Fruit fly (Drosophila melanogaster) whole organism, wandering third instar larva: ENCODE results near the gene Cyp4d2.

ENCODE experiments used
- Abd-B ChIP-seq: fragments of >200 bp; optimal IDR thresholded peaks from 2 replicates; lab custom pipeline; 2017; ENCODE audit warnings: missing biosample characterization, missing genetic modification characterization
- CG32264 ChIP-seq: fragments of 200-800 bp; sonication (Bioruptor generic); optimal IDR thresholded peaks from 2 replicates; lab custom pipeline; 2016; ENCODE audit warnings: missing biosample characterization, missing genetic modification characterization
- CG9705 ChIP-seq: fragments of 200-800 bp; sonication (Bioruptor generic); optimal IDR thresholded peaks from 2 replicates; lab custom pipeline; 2018; ENCODE audit warnings: missing biosample characterization, mild to moderate bottlenecking, missing genetic modification characterization
- CrebA ChIP-seq: fragments of 200-800 bp; sonication (Bioruptor generic); optimal IDR thresholded peaks from 2 replicates; lab custom pipeline; 2016; ENCODE audit warnings: missing biosample characterization, mild to moderate bottlenecking, missing genetic modification characterization, borderline replicate concordance
- Dfd ChIP-seq: fragments of >200 bp; optimal IDR thresholded peaks from 2 replicates; lab custom pipeline; 2017; ENCODE audit warnings: missing biosample characterization, missing genetic modification characterization
- Dif ChIP-seq: fragments of 200-275, 200-300 bp; sonication (Bioruptor generic); optimal IDR thresholded peaks from 2 replicates; lab custom pipeline; 2018; ENCODE audit warnings: missing biosample characterization, missing genetic modification characterization; ENCODE audit not compliant: partially characterized antibody
- GATAd ChIP-seq: sonication (Bioruptor generic); optimal IDR thresholded peaks from 2 replicates; lab custom pipeline; 2016; ENCODE audit warnings: missing biosample characterization, missing genetic modification characterization
- HLH106 ChIP-seq: fragments of 200-800 bp; optimal IDR thresholded peaks from 3 replicates; lab custom pipeline; 2019; ENCODE audit warnings: missing biosample characterization, mild to moderate bottlenecking, missing genetic modification characterization, moderate library complexity
- Hnf4 ChIP-seq: fragments of 200-800 bp; sonication (Bioruptor generic); optimal IDR thresholded peaks from 2 replicates; lab custom pipeline; 2016; ENCODE audit warnings: missing biosample characterization, mild to moderate bottlenecking, missing genetic modification characterization
- Hr83 ChIP-seq: fragments of 200-300 bp; sonication (Bioruptor generic); optimal IDR thresholded peaks from 2 replicates; lab custom pipeline; 2016; ENCODE audit warnings: missing biosample characterization, mild to moderate bottlenecking, missing genetic modification characterization, moderate library complexity; ENCODE audit not compliant: poor library complexity, severe bottlenecking
- Jra ChIP-seq: sonication (Bioruptor generic); optimal IDR thresholded peaks from 2 replicates; lab custom pipeline; 2016; ENCODE audit warnings: missing biosample characterization, missing genetic modification characterization
- Mio ChIP-seq: sonication (Bioruptor generic); optimal IDR thresholded peaks from 2 replicates; lab custom pipeline; 2016; ENCODE audit warnings: missing biosample characterization, missing genetic modification characterization
- Myc ChIP-seq: fragments of >200 bp; optimal IDR thresholded peaks from 2 replicates; lab custom pipeline; 2017
- N ChIP-seq: fragments of >200 bp; optimal IDR thresholded peaks from 2 replicates; lab custom pipeline; 2018; ENCODE audit warnings: missing biosample characterization, missing external identifiers, missing genetic modification characterization
- OdsH ChIP-seq: fragments of 200-800 bp; sonication (Bioruptor generic); optimal IDR thresholded peaks from 2 replicates; lab custom pipeline; 2016; ENCODE audit warnings: missing biosample characterization, mild to moderate bottlenecking, missing genetic modification characterization
- Rel ChIP-seq, 2 experiments: fragments of 200-800 bp; sonication (Bioruptor generic) in 1 of 2; optimal IDR thresholded peaks; 2 replicates in 1 of 2; 3 replicates in 1 of 2; lab custom pipeline; 2016 to 2019; ENCODE audit warnings: mild to moderate bottlenecking in 2 of 2, missing biosample characterization in 2 of 2, missing genetic modification characterization in 2 of 2, moderate library complexity in 1 of 2
- Sp1 ChIP-seq: fragments of 200-800 bp; sonication (Bioruptor generic); optimal IDR thresholded peaks from 3 replicates; lab custom pipeline; 2019; ENCODE audit warnings: missing biosample characterization, mild to moderate bottlenecking, missing genetic modification characterization, moderate library complexity
- Vsx2 ChIP-seq: fragments of 200-300, 225-300 bp; sonication (Bioruptor generic); optimal IDR thresholded peaks from 2 replicates; lab custom pipeline; 2018; ENCODE audit warnings: missing biosample characterization, missing genetic modification characterization; ENCODE audit not compliant: partially characterized antibody
- brk ChIP-seq: fragments of 200-800 bp; sonication (Bioruptor generic); optimal IDR thresholded peaks from 2 replicates; lab custom pipeline; 2016; ENCODE audit warnings: missing biosample characterization, mild to moderate bottlenecking, missing genetic modification characterization
- dl ChIP-seq, 2 experiments: fragments of 175-275, 200-275 bp in 1 of 2; fragments of 200-275 bp in 1 of 2; sonication (Bioruptor generic); optimal IDR thresholded peaks; lab custom pipeline; 2018; ENCODE audit warnings: mild to moderate bottlenecking in 2 of 2, missing biosample characterization in 2 of 2, missing genetic modification characterization in 2 of 2, moderate library complexity in 2 of 2; ENCODE audit not compliant: partially characterized antibody in 2 of 2, insufficient read depth in 1 of 2
- dsf ChIP-seq: sonication (Bioruptor generic); optimal IDR thresholded peaks from 2 replicates; lab custom pipeline; 2016; ENCODE audit warnings: missing biosample characterization, missing genetic modification characterization, borderline replicate concordance
- ey ChIP-seq: fragments of 200-800 bp; sonication (Bioruptor generic); optimal IDR thresholded peaks from 2 replicates; lab custom pipeline; 2016; ENCODE audit warnings: missing biosample characterization, missing genetic modification characterization
- fru ChIP-seq: fragments of 200-800 bp; sonication (Bioruptor generic); optimal IDR thresholded peaks from 3 replicates; lab custom pipeline; 2016; ENCODE audit warnings: missing biosample characterization, mild to moderate bottlenecking, missing genetic modification characterization
- h ChIP-seq: fragments of 200-800 bp; sonication (Bioruptor generic); optimal IDR thresholded peaks from 3 replicates; lab custom pipeline; 2016; ENCODE audit warnings: missing biosample characterization, mild to moderate bottlenecking, missing genetic modification characterization
- jim ChIP-seq: fragments of 175-275, 200-325 bp; sonication (Bioruptor generic); optimal IDR thresholded peaks from 2 replicates; lab custom pipeline; 2016; ENCODE audit warnings: missing biosample characterization, mild to moderate bottlenecking, missing genetic modification characterization
- lola ChIP-seq: fragments of >200 bp; optimal IDR thresholded peaks from 2 replicates; lab custom pipeline; 2017; ENCODE audit warnings: missing biosample characterization, missing genetic modification characterization
- psq ChIP-seq: fragments of 200-800 bp; sonication (Bioruptor generic); optimal IDR thresholded peaks from 3 replicates; lab custom pipeline; 2017; ENCODE audit warnings: missing biosample characterization, mild to moderate bottlenecking, missing genetic modification characterization, moderate library complexity
- sage ChIP-seq: fragments of 200-800 bp; sonication (Bioruptor generic); optimal IDR thresholded peaks from 2 replicates; lab custom pipeline; 2016; ENCODE audit warnings: missing biosample characterization, mild to moderate bottlenecking, missing genetic modification characterization
- tai ChIP-seq: sonication (Bioruptor generic); optimal IDR thresholded peaks from 2 replicates; lab custom pipeline; 2016; ENCODE audit warnings: missing biosample characterization, missing genetic modification characterization
- usp ChIP-seq: fragments of >200 bp; optimal IDR thresholded peaks from 2 replicates; lab custom pipeline; 2017; ENCODE audit warnings: missing biosample characterization, missing genetic modification characterization
- woc ChIP-seq: sonication (Bioruptor generic); optimal IDR thresholded peaks from 2 replicates; lab custom pipeline; 2016; ENCODE audit warnings: missing biosample characterization, mild to moderate bottlenecking, missing genetic modification characterization

Gene Cyp4d2

dm6 chrX:2166129-2166528 is 9.7 kb upstream of the Cyp4d2 start:
- TF ChIP-seq CG9705 (GFP tag; lab: Kevin White, UChicago), result no peak
- no peak for TF ChIP-seq Mio (GFP tag; lab: Kevin White, UChicago)

DNA sequence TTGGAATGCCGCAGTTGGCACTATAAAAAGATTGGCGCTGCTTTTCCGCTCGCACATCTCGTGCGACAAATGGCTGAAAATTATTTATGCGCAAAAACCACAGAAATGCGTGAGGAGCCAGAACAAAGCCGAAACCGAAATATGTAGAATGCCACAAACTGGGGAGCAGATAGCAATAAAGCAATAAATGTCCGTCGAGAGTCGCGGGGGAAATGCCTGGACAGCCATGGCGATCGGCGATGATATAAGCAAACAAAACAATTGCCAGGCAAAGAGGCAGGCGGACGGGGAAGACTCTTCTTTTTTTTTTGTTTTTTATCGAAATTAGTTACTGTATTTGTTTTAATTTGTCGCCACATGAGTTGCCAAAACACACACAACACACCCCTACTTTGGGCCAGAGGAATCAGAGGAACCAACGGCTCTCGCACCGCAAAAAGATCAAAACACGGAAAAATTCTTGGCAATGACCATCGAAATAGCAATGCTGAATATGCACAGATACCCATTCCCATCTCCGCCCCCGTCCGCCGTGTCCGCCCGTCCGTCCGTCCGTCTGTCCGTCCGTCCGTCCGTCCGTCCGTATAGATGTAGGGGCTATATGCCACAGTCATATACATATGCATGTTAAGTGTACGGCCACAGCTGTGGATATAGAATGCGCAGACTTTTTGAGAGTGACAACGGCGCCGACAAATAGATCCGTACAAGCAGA is 7.2 kb upstream of the Cyp4d2 start:
- TF ChIP-seq Hnf4 (no peak), fru (GFP tag; lab: Kevin White, UChicago) (no peak), sage (GFP tag; lab: Kevin White, UChicago) (no peak), dsf (GFP tag; lab: Kevin White, UChicago) (no peak), Dif (GFP tag; lab: Kevin White, UChicago) (no peak), GATAd (GFP tag; lab: Kevin White, UChicago) (no peak), N (no peak)

DNA sequence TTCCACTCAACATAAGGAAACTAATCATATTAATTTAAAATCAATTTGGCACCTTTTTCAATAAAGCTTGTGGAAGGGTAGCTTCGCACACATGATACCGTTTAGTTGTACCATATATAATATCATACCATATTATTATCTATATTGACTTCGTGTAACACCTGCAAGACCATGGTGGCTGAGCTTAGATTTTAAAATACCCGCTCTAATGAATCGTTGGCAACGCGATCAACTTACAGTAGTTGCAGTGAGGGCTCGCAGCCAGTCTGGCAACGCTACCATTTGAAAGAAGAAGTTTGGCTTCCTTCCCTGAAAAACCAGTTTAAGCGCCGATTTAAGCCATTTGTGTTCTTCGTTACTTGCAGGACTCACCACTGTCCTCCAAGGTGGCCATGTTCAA is 5.4 kb upstream of the Cyp4d2 start:
- no peak for TF ChIP-seq psq (GFP tag; lab: Kevin White, UChicago)
- peak; percentile 60 for TF ChIP-seq Myc (lab: Kevin White, UChicago)

dm6 chrX:2172420-2172827 is 3.4 kb upstream of the Cyp4d2 start, which contains the start of gene ND-B14.5A:
Gene ND-B14.5A (plus strand): TSS chrX:2172526.
- TF ChIP-seq brk (GFP tag; lab: Kevin White, UChicago) (no peak), GATAd (GFP tag; lab: Kevin White, UChicago) (no peak), Vsx2 (no peak), CrebA (GFP tag; lab: Kevin White, UChicago) (no peak), Sp1 (GFP tag; lab: Kevin White, UChicago) (no peak), CG9705 (GFP tag; lab: Kevin White, UChicago) (no peak), jim (GFP tag; lab: Kevin White, UChicago) (no peak), Hr83 (GFP tag; lab: Kevin White, UChicago) (no peak), dl (GFP tag; optimal IDR thresholded peaks at IDR 0.05; lab: Kevin White, UChicago; ENCODE audit: insufficient read depth in 1 of 2, partially characterized antibody in 2 of 2) (no peak), usp (GFP tag; lab: Kevin White, UChicago) (no peak), OdsH (no peak), ey (GFP tag; lab: Kevin White, UChicago) (no peak), dsf (GFP tag; lab: Kevin White, UChicago) (no peak), Jra (GFP tag; lab: Kevin White, UChicago) (no peak), Abd-B (GFP tag; lab: Kevin White, UChicago) (no peak), Myc (lab: Kevin White, UChicago) (no peak), Dfd (no peak), HLH106 (tag; lab: Kevin White, UChicago) (no peak), h (GFP tag; lab: Kevin White, UChicago) (no peak), CG32264 (no peak)

DNA sequence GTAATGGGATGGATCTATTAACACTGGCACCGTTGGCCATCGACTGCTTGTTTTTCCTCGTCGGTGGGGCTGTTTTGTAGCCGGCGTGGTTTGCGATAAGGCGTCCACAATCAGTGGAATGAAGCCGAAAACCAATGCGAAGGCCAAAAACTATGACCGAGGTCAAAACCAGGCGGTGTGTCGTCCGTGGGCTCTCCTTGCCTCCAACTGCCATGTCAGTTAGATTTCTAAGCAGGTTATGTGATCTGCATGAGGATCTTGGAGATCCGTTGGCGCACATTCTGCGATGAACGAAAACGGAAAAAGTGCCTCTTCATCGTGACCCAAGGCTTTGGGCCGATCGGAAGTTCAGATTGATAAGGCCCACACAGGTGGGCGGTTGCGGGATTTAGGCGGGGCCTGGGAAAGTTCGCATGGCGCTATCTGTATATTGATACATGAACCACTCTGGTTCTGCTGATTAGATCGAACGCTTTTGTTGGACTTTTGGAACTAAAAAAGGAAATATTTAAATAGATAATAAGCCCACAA is 476 bp upstream of the Cyp4d2 start, which contains the start of gene Cyp4d14:
Gene Cyp4d14 (minus strand): TSS at position 51 of the 531 bp plus-strand sequence.
- TF ChIP-seq Dfd (no peak), usp (GFP tag; lab: Kevin White, UChicago) (no peak), HLH106 (tag; lab: Kevin White, UChicago) (no peak), jim (GFP tag; lab: Kevin White, UChicago) (no peak), Dif (GFP tag; lab: Kevin White, UChicago) (no peak), Hr83 (GFP tag; lab: Kevin White, UChicago) (no peak), N (no peak), Sp1 (GFP tag; lab: Kevin White, UChicago) (no peak), lola (GFP tag; lab: Kevin White, UChicago) (no peak), Myc (lab: Kevin White, UChicago) (no peak), brk (GFP tag; lab: Kevin White, UChicago) (no peak), Vsx2 (no peak), OdsH (no peak), Rel (GFP tag; optimal IDR thresholded peaks at IDR 0.05; lab: Kevin White, UChicago) (no peak), Rel (tag; optimal IDR thresholded peaks at IDR 0.05; lab: Kevin White, UChicago) (no peak), Mio (GFP tag; lab: Kevin White, UChicago) (no peak), GATAd (GFP tag; lab: Kevin White, UChicago) (no peak), woc (GFP tag; lab: Kevin White, UChicago) (no peak), tai (no peak)
